Fruit fly (Drosophila melanogaster) whole organism, prepupa: ENCODE results near the gene CG33272.

ENCODE experiments used
- CG11902 ChIP-seq: fragments of 200-800 bp; sonication (Bioruptor generic); optimal IDR thresholded peaks from 3 replicates; lab custom pipeline; 2016; ENCODE audit warnings: missing biosample characterization, missing genetic modification characterization
- CG6276 ChIP-seq: fragments of 200-800 bp; sonication (Bioruptor generic); optimal IDR thresholded peaks from 2 replicates; lab custom pipeline; 2017; ENCODE audit warnings: missing biosample characterization, mild to moderate bottlenecking, missing genetic modification characterization
- CG6792 ChIP-seq: fragments of 200-800 bp; sonication (Bioruptor generic); optimal IDR thresholded peaks from 3 replicates; lab custom pipeline; 2016; ENCODE audit warnings: missing biosample characterization, missing genetic modification characterization
- CG8119 ChIP-seq: fragments of 200-800 bp; sonication (Bioruptor generic); IDR thresholded peaks from 3 replicates; pipeline ENCODE4 v1.3.6; 2022; ENCODE audit warnings: missing biosample characterization, missing genetic modification characterization
- CG8632 ChIP-seq: fragments of 200-800 bp; sonication (Bioruptor generic); optimal IDR thresholded peaks from 3 replicates; lab custom pipeline; 2016; ENCODE audit warnings: missing biosample characterization, missing genetic modification characterization
- Ets21C ChIP-seq: fragments of 200-800 bp; sonication (Bioruptor generic); optimal IDR thresholded peaks from 3 replicates; lab custom pipeline; 2016; ENCODE audit warnings: missing biosample characterization, missing genetic modification characterization
- Lpt ChIP-seq: fragments of 200-800 bp; sonication (Bioruptor generic); optimal IDR thresholded peaks from 3 replicates; lab custom pipeline; 2016; ENCODE audit warnings: missing biosample characterization, missing genetic modification characterization
- OdsH ChIP-seq: fragments of 200-800 bp; sonication (Bioruptor generic); optimal IDR thresholded peaks from 3 replicates; lab custom pipeline; 2016; ENCODE audit warnings: missing biosample characterization, missing genetic modification characterization
- dsx ChIP-seq: fragments of 200-800 bp; optimal IDR thresholded peaks from 3 replicates; lab custom pipeline; 2019; ENCODE audit warnings: missing biosample characterization, mild to moderate bottlenecking, missing genetic modification characterization, moderate library complexity; ENCODE audit not compliant: poor library complexity, severe bottlenecking
- fd85E ChIP-seq: fragments of 200-800 bp; sonication (Bioruptor generic); optimal IDR thresholded peaks from 3 replicates; lab custom pipeline; 2016; ENCODE audit warnings: missing biosample characterization, missing genetic modification characterization
- fkh ChIP-seq: fragments of 200-800 bp; sonication (Bioruptor generic); optimal IDR thresholded peaks from 3 replicates; lab custom pipeline; 2017; ENCODE audit warnings: missing biosample characterization, mild to moderate bottlenecking, missing genetic modification characterization, moderate library complexity
- pdm3 ChIP-seq: fragments of 200-800 bp; sonication (Bioruptor generic); optimal IDR thresholded peaks from 3 replicates; lab custom pipeline; 2016; ENCODE audit warnings: missing biosample characterization, missing genetic modification characterization

- no peak for TF ChIP-seq OdsH (GFP tag; lab: Kevin White, UChicago)
- TF ChIP-seq Ets21C, result no peak
- TF ChIP-seq Lpt (GFP tag; lab: Kevin White, UChicago), result no peak
- TF ChIP-seq CG11902, result no peak
- no peak for TF ChIP-seq dsx
- TF ChIP-seq pdm3 (GFP tag; lab: Kevin White, UChicago), result no peak
- no peak for TF ChIP-seq fkh (GFP tag; lab: Kevin White, UChicago)
- no peak for TF ChIP-seq CG8119 (GFP tag; lab: Robert Waterston, UW)
- no peak for TF ChIP-seq CG6276
- no peak for TF ChIP-seq fd85E (GFP tag; lab: Kevin White, UChicago)
- no peak for TF ChIP-seq CG8632
- no peak for TF ChIP-seq CG6792
These were observed 32.0 kb upstream of the CG33272 start for dm6 chr3L:11542437-11542836.
